Worm (Caenorhabditis elegans): Measurements from ENCODE around the gene Y32G9A.2.

DNA sequence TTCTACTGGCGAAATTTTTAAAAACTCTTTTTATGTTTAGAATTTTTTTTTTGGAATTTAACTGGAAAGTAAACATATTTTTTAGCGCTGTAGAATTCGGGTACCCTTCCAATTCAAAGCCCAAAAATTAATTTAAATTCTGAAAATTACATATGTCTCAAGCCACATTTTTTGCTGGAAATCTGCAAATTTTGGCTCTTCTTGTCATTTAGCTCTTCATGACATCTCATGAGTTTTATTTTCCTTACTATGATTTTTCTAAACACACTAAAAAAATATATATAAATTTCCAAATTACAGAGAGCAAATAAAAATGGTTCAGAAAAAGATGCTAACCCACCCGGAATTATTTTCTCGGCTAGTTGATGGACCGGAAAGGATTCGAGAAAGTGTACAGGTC is 50.9 kb downstream of the Y32G9A.2 start, which contains the start of gene acs-3:
- no peak for TF ChIP-seq W03F9.2 (tag; optimal IDR thresholded peaks at IDR 0.05)
- TF ChIP-seq him-1 (tag; optimal IDR thresholded peaks at IDR 0.05) = no peak
- no peak for TF ChIP-seq dao-5 (tag; optimal IDR thresholded peaks at IDR 0.05)
